Fruit fly (Drosophila melanogaster): ENCODE data around the gene agt.

agt gene

DNA sequence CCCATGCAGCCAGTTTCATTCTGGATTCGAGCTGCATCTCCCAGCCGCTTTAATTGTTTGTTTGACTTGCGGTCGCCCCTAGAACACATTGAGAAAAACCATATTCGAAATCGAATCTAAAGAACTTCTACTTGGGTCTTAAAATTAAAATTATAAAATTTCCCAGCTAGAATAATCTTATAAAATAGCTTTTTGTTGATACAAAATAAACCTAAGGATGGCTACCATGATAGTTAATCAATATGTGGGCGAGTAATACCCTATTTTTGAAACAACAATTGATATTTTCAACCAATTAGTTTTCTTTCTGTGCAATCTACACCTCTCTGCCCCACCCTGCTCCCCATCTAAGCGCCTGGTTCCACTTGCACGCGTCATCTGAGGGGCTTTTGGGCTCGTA lies 14.6 kb upstream of the agt start (continued):
- no peak for TF ChIP-seq sob (GFP tag; IDR thresholded peaks at IDR 0.05)
- no peak for TF ChIP-seq nerfin-2 (GFP tag; IDR thresholded peaks at IDR 0.05; ENCODE audit: partially characterized antibody)
- TF ChIP-seq CG2202 (tag; optimal IDR thresholded peaks at IDR 0.05) = no peak
- TF ChIP-seq B-H2 (GFP tag; optimal IDR thresholded peaks at IDR 0.05) = no peak
- TF ChIP-seq insv (GFP tag; optimal IDR thresholded peaks at IDR 0.05) = no peak
- no peak for TF ChIP-seq Antp (GFP tag; optimal IDR thresholded peaks at IDR 0.05)
- TF ChIP-seq CG13775 (GFP tag; optimal IDR thresholded peaks at IDR 0.05) = no peak
- no peak for TF ChIP-seq CG17612 (GFP tag; IDR thresholded peaks at IDR 0.05)
- no peak for TF ChIP-seq lilli (GFP tag; optimal IDR thresholded peaks at IDR 0.05)
- TF ChIP-seq Dfd (GFP tag; optimal IDR thresholded peaks at IDR 0.05) = no peak
- no peak for TF ChIP-seq gro (GFP tag; optimal IDR thresholded peaks at IDR 0.05)
- no peak for TF ChIP-seq ac (GFP tag; optimal IDR thresholded peaks at IDR 0.05)
- TF ChIP-seq eyg (GFP tag; optimal IDR thresholded peaks at IDR 0.05) = no peak
- no peak for TF ChIP-seq E2f2 (GFP tag; IDR thresholded peaks at IDR 0.05)
- TF ChIP-seq Sry-β (GFP tag; optimal IDR thresholded peaks at IDR 0.05) = no peak
- TF ChIP-seq nau (GFP tag; optimal IDR thresholded peaks at IDR 0.05) = no peak
- TF ChIP-seq CG12104 (GFP tag; optimal IDR thresholded peaks at IDR 0.05) = no peak
- TF ChIP-seq jigr1 (GFP tag; IDR thresholded peaks at IDR 0.05) = no peak
- TF ChIP-seq phol (tag; optimal IDR thresholded peaks at IDR 0.05) = peak; percentile 55
- no peak for TF ChIP-seq H2.0 (GFP tag; IDR thresholded peaks at IDR 0.05)
- TF ChIP-seq gcm2 (GFP tag; optimal IDR thresholded peaks at IDR 0.05) = no peak
- TF ChIP-seq CG10654 (GFP tag; optimal IDR thresholded peaks at IDR 0.05) = no peak
- no peak for TF ChIP-seq Side (GFP tag; optimal IDR thresholded peaks at IDR 0.05)
- no peak for TF ChIP-seq CrebB (tag; optimal IDR thresholded peaks at IDR 0.05)
- TF ChIP-seq scrt (GFP tag; optimal IDR thresholded peaks at IDR 0.05) = no peak
- TF ChIP-seq kay (GFP tag; optimal IDR thresholded peaks at IDR 0.05) = no peak
- no peak for TF ChIP-seq CG1647 (GFP tag; optimal IDR thresholded peaks at IDR 0.05)
- TF ChIP-seq dmrt11E (tag; optimal IDR thresholded peaks at IDR 0.05) = peak; percentile 71
- TF ChIP-seq exex (tag; optimal IDR thresholded peaks at IDR 0.05) = no peak
- TF ChIP-seq CG8944 (GFP tag; optimal IDR thresholded peaks at IDR 0.05) = no peak
- no peak for TF ChIP-seq br (optimal IDR thresholded peaks at IDR 0.05)
- no peak for TF ChIP-seq Jarid2 (GFP tag; optimal IDR thresholded peaks at IDR 0.05)
- no peak for TF ChIP-seq Nf-YC (tag; optimal IDR thresholded peaks at IDR 0.05)
- TF ChIP-seq eve (GFP tag; optimal IDR thresholded peaks at IDR 0.05) = no peak
- TF ChIP-seq CG17829 (tag; optimal IDR thresholded peaks at IDR 0.05) = peak; percentile 51
- no peak for TF ChIP-seq lab (GFP tag; optimal IDR thresholded peaks at IDR 0.05)
- peak; percentile 23 for TF ChIP-seq trem (tag; optimal IDR thresholded peaks at IDR 0.05)
- no peak for TF ChIP-seq onecut (GFP tag; IDR thresholded peaks at IDR 0.05)
- TF ChIP-seq CG4617 (GFP tag; optimal IDR thresholded peaks at IDR 0.05; ENCODE audit: borderline replicate concordance) = no peak
- TF ChIP-seq CG16779 (GFP tag; IDR thresholded peaks at IDR 0.05) = no peak
- TF ChIP-seq CG15269 (tag; optimal IDR thresholded peaks at IDR 0.05) = no peak
- no peak for TF ChIP-seq CG15073 (GFP tag; optimal IDR thresholded peaks at IDR 0.05)
- TF ChIP-seq BEAF-32 (GFP tag; optimal IDR thresholded peaks at IDR 0.05) = no peak
- TF ChIP-seq tap (tag; optimal IDR thresholded peaks at IDR 0.05) = no peak
- TF ChIP-seq p53 (GFP tag; optimal IDR thresholded peaks at IDR 0.05) = no peak
- TF ChIP-seq Ada2b (GFP tag; IDR thresholded peaks at IDR 0.05) = no peak
- no peak for TF ChIP-seq NC2β (GFP tag; optimal IDR thresholded peaks at IDR 0.05)
- TF ChIP-seq jumu (GFP tag; optimal IDR thresholded peaks at IDR 0.05) = no peak
- TF ChIP-seq CG10959 (GFP tag; IDR thresholded peaks at IDR 0.05) = no peak
- no peak for TF ChIP-seq tgo (GFP tag; IDR thresholded peaks at IDR 0.05)
- no peak for TF ChIP-seq vnd (GFP tag; IDR thresholded peaks at IDR 0.05; ENCODE audit: partially characterized antibody)
- no peak for TF ChIP-seq Sry-δ (GFP tag; optimal IDR thresholded peaks at IDR 0.05)
- TF ChIP-seq CG31388 (GFP tag; optimal IDR thresholded peaks at IDR 0.05) = no peak

Measured in whole organism, embryonic.